Worm (Caenorhabditis elegans): Measurements from ENCODE around the gene rpn-13.

rpn-13 gene

ce11 chrIII:6361560-6361959 lies 19.8 kb upstream of the rpn-13 start:
- TF ChIP-seq nhr-90 (tag; optimal IDR thresholded peaks at IDR 0.05) (no peak), F52B5.7 (tag; optimal IDR thresholded peaks at IDR 0.05) (no peak), nhr-27 (tag; optimal IDR thresholded peaks at IDR 0.05) (no peak), F23B12.7 (tag; optimal IDR thresholded peaks at IDR 0.05; ENCODE audit: insufficient read depth) (no peak), tbp1 (GFP tag; optimal IDR thresholded peaks at IDR 0.05) (peak; percentile 10), bed-2 (GFP tag; IDR thresholded peaks at IDR 0.05) (no peak), dpl-1 (GFP tag; optimal IDR thresholded peaks at IDR 0.05) (no peak), let-607 (tag; optimal IDR thresholded peaks at IDR 0.05) (peak in 1 of 2 experiments; percentile 1), zfh-2 (GFP tag; conservative IDR thresholded peaks at IDR 0.05) (no peak), hmg-1.2 (GFP tag; IDR thresholded peaks at IDR 0.05) (peak; percentile 25; the same call in 1 of the 2 replicates), cebp-1 (GFP tag; IDR thresholded peaks at IDR 0.05) (no peak), cebp-1 (tag; optimal IDR thresholded peaks at IDR 0.05) (peak; percentile 33), attf-5 (GFP tag; optimal IDR thresholded peaks at IDR 0.05) (no peak), F49E8.2 (tag; optimal IDR thresholded peaks at IDR 0.05; ENCODE audit: insufficient read depth) (no peak), ets-4 (GFP tag; optimal IDR thresholded peaks at IDR 0.05) (peak; percentile 41), bed-1 (GFP tag; IDR thresholded peaks at IDR 0.05) (no peak), pha-4 (tag; optimal IDR thresholded peaks at IDR 0.05) (no peak), ztf-22 (GFP tag; optimal IDR thresholded peaks at IDR 0.05) (peak; percentile 37), die-1 (tag; optimal IDR thresholded peaks at IDR 0.05) (no peak), Y67H2A.10 (GFP tag; conservative IDR thresholded peaks at IDR 0.05) (no peak), ztf-18 (tag; optimal IDR thresholded peaks at IDR 0.05) (no peak), unc-62 (GFP tag; optimal IDR thresholded peaks at IDR 0.05) (no peak), snpc-4 (GFP tag; optimal IDR thresholded peaks at IDR 0.05) (no peak), snpc-4 (tag; optimal IDR thresholded peaks at IDR 0.05) (no peak), Y53G8AR.9 (GFP tag; conservative IDR thresholded peaks at IDR 0.05) (no peak), madf-6 (GFP tag; IDR thresholded peaks at IDR 0.05) (no peak), let-526 (GFP tag; IDR thresholded peaks at IDR 0.05) (no peak), nfyb-1 (GFP tag; IDR thresholded peaks at IDR 0.05) (0 out of 2 replicates have a peak, but pooled peaks have one; percentile 10), him-1 (tag; optimal IDR thresholded peaks at IDR 0.05) (no peak), zim-3 (tag; optimal IDR thresholded peaks at IDR 0.05) (no peak), ceh-79 (tag; optimal IDR thresholded peaks at IDR 0.05) (no peak), ztf-26 (tag; optimal IDR thresholded peaks at IDR 0.05) (no peak), snpc-3.4 (tag; optimal IDR thresholded peaks at IDR 0.05) (no peak), aptf-3 (GFP tag; IDR thresholded peaks at IDR 0.05) (no peak), F22D6.2 (tag; optimal IDR thresholded peaks at IDR 0.05) (no peak), mes-4 (tag; optimal IDR thresholded peaks at IDR 0.05) (no peak), hsf-1 (GFP tag; IDR thresholded peaks at IDR 0.05) (no peak), nhr-80 (tag; optimal IDR thresholded peaks at IDR 0.05) (peak; percentile 98), cebp-2 (GFP tag; IDR thresholded peaks at IDR 0.05) (no peak), C06A6.2 (GFP tag; conservative IDR thresholded peaks at IDR 0.05) (no peak), F55B11.4 (tag; optimal IDR thresholded peaks at IDR 0.05; ENCODE audit: borderline replicate concordance, insufficient read depth) (no peak), chd-7 (tag; optimal IDR thresholded peaks at IDR 0.05) (no peak), ceh-40 (GFP tag; IDR thresholded peaks at IDR 0.05) (no peak), Y95B8A.8 (GFP tag; IDR thresholded peaks at IDR 0.05) (no peak), mcd-1 (GFP tag; IDR thresholded peaks at IDR 0.05) (no peak), somi-1 (GFP tag; optimal IDR thresholded peaks at IDR 0.05) (no peak), madf-10 (tag; optimal IDR thresholded peaks at IDR 0.05) (peak; percentile 26), madf-3 (GFP tag; IDR thresholded peaks at IDR 0.05) (no peak), tbx-9 (tag; optimal IDR thresholded peaks at IDR 0.05; ENCODE audit: borderline replicate concordance) (no peak), ekl-4 (GFP tag; IDR thresholded peaks at IDR 0.05) (no peak)

Data from whole organism, young adult.